Fruit fly (Drosophila melanogaster): ENCODE results near the gene CG4686.

The CG4686 gene

dm6 chr3R:19889603-19890187, 25.4 kb downstream of the CG4686 start (continued):
- TF ChIP-seq run (tag; optimal IDR thresholded peaks at IDR 0.05) (peak; percentile 42), chn (GFP tag; optimal IDR thresholded peaks at IDR 0.05) (no peak), zfh1 (GFP tag; IDR thresholded peaks at IDR 0.05) (no peak), CG8478 (optimal IDR thresholded peaks at IDR 0.05) (no peak), CG2202 (tag; optimal IDR thresholded peaks at IDR 0.05) (peak; percentile 3), CG16815 (GFP tag; optimal IDR thresholded peaks at IDR 0.05) (peak; percentile 47), HmgZ (tag; optimal IDR thresholded peaks at IDR 0.05) (peak; percentile 48), NFAT (GFP tag; IDR thresholded peaks at IDR 0.05) (no peak), exex (tag; optimal IDR thresholded peaks at IDR 0.05) (peak; percentile 69), CG34422 (GFP tag; IDR thresholded peaks at IDR 0.05) (no peak), sens-2 (GFP tag; IDR thresholded peaks at IDR 0.05) (no peak), bowl (GFP tag; IDR thresholded peaks at IDR 0.05) (no peak; the same call in 1 of the 2 replicates), CG5953 (GFP tag; IDR thresholded peaks at IDR 0.05) (no peak), wek (GFP tag; optimal IDR thresholded peaks at IDR 0.05) (no peak), grn (GFP tag; optimal IDR thresholded peaks at IDR 0.05) (no peak), so (GFP tag; IDR thresholded peaks at IDR 0.05) (no peak; the same call in 1 of the 3 replicates), CG15514 (GFP tag; optimal IDR thresholded peaks at IDR 0.05) (peak; percentile 71), CG10147 (GFP tag; optimal IDR thresholded peaks at IDR 0.05) (peak; percentile 94), Meics (GFP tag; optimal IDR thresholded peaks at IDR 0.05) (peak; percentile 92), ham (GFP tag; IDR thresholded peaks at IDR 0.05) (no peak), NC2β (GFP tag; optimal IDR thresholded peaks at IDR 0.05) (no peak), MESR4 (GFP tag; optimal IDR thresholded peaks at IDR 0.05) (no peak), CG1647 (GFP tag; optimal IDR thresholded peaks at IDR 0.05) (no peak), Chrac-16 (GFP tag; optimal IDR thresholded peaks at IDR 0.05) (peak; percentile 42), wor (GFP tag; IDR thresholded peaks at IDR 0.05) (peak; percentile 11; the same call in 1 of the 2 replicates), pan (optimal IDR thresholded peaks at IDR 0.05) (no peak), pan (GFP tag; optimal IDR thresholded peaks at IDR 0.05 in 1 of 2, IDR thresholded peaks at IDR 0.05 in 1 of 2) (no peak), CG13624 (GFP tag; optimal IDR thresholded peaks at IDR 0.05) (no peak), CG7357 (GFP tag; IDR thresholded peaks at IDR 0.05) (peak; percentile 63), Atf3 (GFP tag; optimal IDR thresholded peaks at IDR 0.05) (no peak), shn (GFP tag; optimal IDR thresholded peaks at IDR 0.05) (no peak), tio (GFP tag; optimal IDR thresholded peaks at IDR 0.05) (peak; percentile 48), Atf6 (GFP tag; IDR thresholded peaks at IDR 0.05) (peak; percentile 64; the same call in 1 of the 2 replicates), gsb-n (tag; optimal IDR thresholded peaks at IDR 0.05) (peak; percentile 18), CG7963 (GFP tag; IDR thresholded peaks at IDR 0.05; ENCODE audit: partially characterized antibody) (no peak), hth (optimal IDR thresholded peaks at IDR 0.05) (no peak), bsh (GFP tag; optimal IDR thresholded peaks at IDR 0.05) (peak in 1 of 2 experiments; percentile 52), CG11695 (GFP tag; IDR thresholded peaks at IDR 0.05) (peak; percentile 76), Sox102F (GFP tag; optimal IDR thresholded peaks at IDR 0.05) (peak; percentile 67), CG11723 (GFP tag; optimal IDR thresholded peaks at IDR 0.05) (no peak), prd (optimal IDR thresholded peaks at IDR 0.05) (no peak), prd (GFP tag; IDR thresholded peaks at IDR 0.05) (peak; percentile 55), CG15269 (tag; optimal IDR thresholded peaks at IDR 0.05) (peak; percentile 80), Myb (GFP tag; optimal IDR thresholded peaks at IDR 0.05) (no peak), ERR (GFP tag; optimal IDR thresholded peaks at IDR 0.05) (no peak), ato (GFP tag; IDR thresholded peaks at IDR 0.05; ENCODE audit: partially characterized antibody) (no peak), CG9817 (tag; optimal IDR thresholded peaks at IDR 0.05) (peak; percentile 73), slou (GFP tag; optimal IDR thresholded peaks at IDR 0.05) (no peak), yki (optimal IDR thresholded peaks at IDR 0.05) (no peak), CG17385 (GFP tag; optimal IDR thresholded peaks at IDR 0.05) (peak; percentile 64), stc (GFP tag; IDR thresholded peaks at IDR 0.05) (no peak), Spps (tag; optimal IDR thresholded peaks at IDR 0.05) (peak; percentile 27)

All from whole organism, embryonic.